Fruit fly (Drosophila melanogaster) S2 (cell line): ENCODE results near the gene sov.

Source experiments
- CG8478 ChIP-seq: fragments of >200 bp; optimal IDR thresholded peaks from 2 replicates; lab custom pipeline; 2018
- CTCF ChIP-seq, 2 experiments: fragments of >200 bp; optimal IDR thresholded peaks; 2 replicates each; lab custom pipeline; 2018

The sov gene

DNA sequence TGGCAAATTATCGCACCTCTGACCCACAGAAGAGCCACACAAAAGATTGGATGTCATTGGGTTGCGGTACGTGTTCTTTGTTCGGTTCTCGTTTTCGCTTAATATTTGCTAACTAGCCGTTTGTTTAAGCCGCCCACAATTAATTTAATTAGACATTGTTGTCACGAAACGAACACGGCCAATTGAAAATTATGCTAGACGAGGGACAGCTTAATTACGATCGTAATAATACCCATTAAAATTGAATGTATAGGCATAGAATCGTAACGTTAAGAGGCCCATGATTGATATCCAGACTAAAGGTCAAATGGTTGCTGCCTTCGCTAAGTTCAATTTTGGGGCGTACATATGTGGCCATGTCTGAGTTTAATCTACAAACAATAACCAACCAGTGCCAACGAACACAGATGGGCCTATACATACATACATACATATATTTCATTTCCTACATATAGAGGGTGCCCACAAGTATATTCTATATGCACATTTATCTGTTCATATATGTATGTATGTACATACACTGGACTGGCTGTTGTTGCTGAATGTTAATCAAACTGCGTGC, 27.4 kb upstream of the sov start:
- peak; percentile 82 to 87 for TF ChIP-seq CTCF (optimal IDR thresholded peaks at IDR 0.05; lab: Kevin White, UChicago)
- TF ChIP-seq CG8478 (lab: Kevin White, UChicago), result no peak

- TF ChIP-seq CG8478 (lab: Kevin White, UChicago) (no peak), CTCF (optimal IDR thresholded peaks at IDR 0.05; lab: Kevin White, UChicago) (no peak)
These were observed 25.4 kb upstream of the sov start for dm6 chrX:6730600-6731259.

dm6 chrX:6733291-6734042, 22.7 kb upstream of the sov start:
- TF ChIP-seq CG8478 (lab: Kevin White, UChicago) (no peak), CTCF (optimal IDR thresholded peaks at IDR 0.05; lab: Kevin White, UChicago) (no peak)

DNA sequence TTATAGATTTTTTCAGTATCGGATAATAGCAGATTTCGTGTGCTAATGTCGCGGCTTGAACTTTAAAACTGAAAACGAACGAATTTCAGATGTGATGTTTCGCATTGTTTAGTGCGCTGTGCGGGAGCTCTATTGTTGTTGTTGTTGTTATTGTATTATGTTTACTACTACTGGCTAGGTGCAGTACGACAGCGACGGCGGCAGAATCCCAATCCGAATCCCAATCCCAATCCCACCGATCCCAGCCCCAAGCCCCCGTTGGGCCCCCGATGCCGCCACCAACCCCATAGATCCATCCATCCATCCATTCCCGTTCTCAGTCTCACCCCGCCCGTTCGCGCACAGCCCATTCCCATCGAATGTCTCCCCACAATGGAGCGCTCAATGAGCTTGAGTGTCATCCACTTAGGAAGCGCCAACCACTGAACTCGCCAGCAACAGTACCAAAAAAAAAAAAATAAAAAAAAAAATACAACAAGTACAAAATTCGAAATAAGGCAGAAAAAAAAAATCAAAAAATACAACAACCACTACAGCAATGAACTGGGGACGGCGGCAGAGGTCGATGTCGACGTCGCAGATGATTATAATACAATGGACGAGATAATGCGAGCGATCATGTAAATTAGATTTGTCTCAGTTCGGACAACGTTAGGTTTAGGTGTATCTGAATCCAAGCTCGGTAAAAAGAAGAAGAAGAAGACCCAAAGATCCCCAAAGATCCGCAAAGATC, 16.0 kb upstream of the sov start, which contains the start of gene CG3168:
CG3168 (minus strand) TSS at position 51 of the 733 bp plus-strand sequence.
- TF ChIP-seq CTCF (optimal IDR thresholded peaks at IDR 0.05; lab: Kevin White, UChicago) (no peak), CG8478 (lab: Kevin White, UChicago) (no peak)

DNA sequence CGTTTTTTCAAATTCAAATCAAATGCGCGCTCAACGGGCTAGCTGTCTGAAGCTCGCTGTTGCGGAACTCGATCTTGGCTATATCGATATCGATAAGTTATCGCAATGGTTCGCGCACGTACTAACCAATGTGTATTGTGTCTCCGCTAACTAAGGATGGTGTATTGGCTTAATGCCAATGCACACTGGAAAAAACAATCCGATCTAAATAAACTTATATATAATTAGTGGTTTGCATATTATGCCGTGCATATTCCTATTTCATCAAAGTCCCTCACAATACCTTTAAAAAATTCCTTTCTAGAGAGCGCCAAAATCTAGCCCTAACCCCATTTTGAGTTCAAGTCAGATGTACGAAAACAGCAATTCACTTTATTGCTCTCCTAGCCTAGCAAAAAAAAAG, 14.9 kb upstream of the sov start:
- TF ChIP-seq CTCF (optimal IDR thresholded peaks at IDR 0.05; lab: Kevin White, UChicago) (peak; percentile 65 to 70), CG8478 (lab: Kevin White, UChicago) (no peak)

DNA sequence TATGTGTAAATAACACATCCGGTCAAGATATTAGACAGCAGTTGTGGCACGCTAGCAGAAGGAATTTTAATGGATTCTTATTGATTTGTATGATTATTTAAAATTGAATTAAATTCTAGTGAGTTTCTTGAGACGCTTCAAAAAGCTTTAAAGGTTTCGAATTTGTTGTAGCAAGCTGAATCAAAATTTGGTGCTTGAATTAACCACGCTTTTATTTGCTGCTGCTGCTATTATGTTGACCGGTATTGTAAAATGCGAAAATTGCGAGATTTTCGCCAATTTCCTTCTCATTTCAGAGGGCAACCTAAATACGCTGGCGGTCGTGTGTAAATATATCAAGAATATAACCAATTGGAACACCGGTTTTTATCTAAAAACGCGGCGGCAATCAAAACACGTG, 12.9 kb upstream of the sov start:
- TF ChIP-seq CG8478 (lab: Kevin White, UChicago), result no peak
- TF ChIP-seq CTCF (optimal IDR thresholded peaks at IDR 0.05; lab: Kevin White, UChicago), result no peak

- TF ChIP-seq CG8478 (lab: Kevin White, UChicago) (no peak), CTCF (optimal IDR thresholded peaks at IDR 0.05; lab: Kevin White, UChicago) (peak; percentile 67 to 69)
These were observed 12.0 kb upstream of the sov start, which contains the start of gene RpL17 for dm6 chrX:6744088-6744487. Gene RpL17, minus strand, starts transcription at chrX:6744238.

- TF ChIP-seq CTCF (optimal IDR thresholded peaks at IDR 0.05; lab: Kevin White, UChicago), result no peak
- TF ChIP-seq CG8478 (lab: Kevin White, UChicago), result no peak
These were observed 10.6 kb upstream of the sov start for dm6 chrX:6745547-6745946.

DNA sequence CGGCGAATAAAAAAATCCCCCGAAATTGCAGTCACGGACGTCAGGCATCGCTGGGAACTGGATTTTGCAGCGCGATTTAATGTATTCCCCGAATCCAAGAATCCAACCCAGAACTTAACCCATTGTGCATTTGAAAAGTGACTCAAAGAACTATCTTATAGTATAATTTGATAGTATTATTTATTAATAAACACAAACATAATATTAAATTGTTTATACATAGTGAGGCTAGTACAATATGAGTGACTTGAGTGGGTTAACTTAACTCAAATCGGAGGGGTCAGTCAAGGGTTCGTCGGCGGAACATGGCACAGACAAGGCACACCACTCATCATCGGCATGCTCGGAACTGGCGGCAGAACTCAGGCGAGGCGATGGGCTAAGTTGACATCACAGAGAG, 9.9 kb upstream of the sov start:
- no peak for TF ChIP-seq CG8478 (lab: Kevin White, UChicago)

dm6 chrX:6747244-6747643, 8.9 kb upstream of the sov start, which contains the start of gene CG14439:
Gene CG14439, plus strand, starts transcription at chrX:6747544.
- TF ChIP-seq CG8478 (lab: Kevin White, UChicago) (no peak), CTCF (optimal IDR thresholded peaks at IDR 0.05; lab: Kevin White, UChicago) (no peak)

DNA sequence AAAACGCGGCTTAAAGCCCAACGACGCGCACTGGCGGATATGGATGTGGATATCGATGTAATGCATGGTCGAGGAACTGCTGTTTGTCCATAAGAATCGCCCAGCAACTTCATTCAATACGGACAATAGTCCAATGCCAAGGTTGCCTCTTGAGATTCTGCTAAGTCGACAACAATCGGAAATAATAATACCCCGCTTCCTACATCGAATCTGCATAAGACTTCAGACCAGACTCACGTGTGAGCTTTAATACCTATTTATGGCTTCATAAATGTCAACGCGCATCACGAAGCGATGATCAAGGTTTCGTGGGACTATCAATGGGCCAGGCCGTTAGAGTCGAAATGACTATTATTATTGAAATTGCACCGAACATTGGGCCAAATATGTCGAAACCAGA, 4.2 kb upstream of the sov start:
- TF ChIP-seq CTCF (optimal IDR thresholded peaks at IDR 0.05; lab: Kevin White, UChicago) (no peak), CG8478 (lab: Kevin White, UChicago) (no peak)

DNA sequence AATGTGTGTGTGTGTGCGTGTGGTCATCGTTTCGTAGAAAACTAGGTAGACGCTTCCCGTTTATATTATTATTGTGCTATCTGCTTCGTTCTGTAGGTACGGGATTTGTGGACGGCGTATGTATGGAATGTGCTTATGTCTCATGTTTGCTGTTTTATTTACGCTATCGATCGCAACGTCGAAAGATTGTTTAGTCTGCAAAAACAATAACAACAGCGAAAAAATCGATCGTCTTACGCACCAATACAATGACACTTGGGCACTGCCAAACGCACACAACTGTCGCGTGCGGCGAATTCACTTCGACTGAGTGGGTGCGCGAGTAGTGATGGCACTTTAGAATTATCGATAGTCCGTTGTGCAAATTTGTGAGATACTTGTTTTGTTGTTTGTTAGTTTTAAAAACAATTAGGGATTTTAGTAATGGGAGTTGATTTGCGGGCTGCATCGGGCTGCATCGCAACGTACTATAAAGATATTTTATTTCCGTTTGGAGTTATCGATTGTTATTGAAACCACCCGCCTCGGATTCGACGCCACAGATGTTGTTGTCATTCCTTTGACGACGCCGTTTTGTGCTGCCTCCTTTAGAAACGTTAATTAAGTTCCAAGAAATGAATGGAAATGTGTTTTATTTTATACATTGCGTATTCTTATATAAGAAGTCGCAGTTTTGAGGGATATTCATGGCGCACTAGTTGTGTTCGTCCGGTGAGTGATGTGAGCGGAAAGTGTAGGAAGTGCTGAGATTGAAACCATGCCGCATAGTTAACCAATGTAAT, 3.3 kb downstream of the sov start:
- no peak for TF ChIP-seq CTCF (optimal IDR thresholded peaks at IDR 0.05; lab: Kevin White, UChicago)
- no peak for TF ChIP-seq CG8478 (lab: Kevin White, UChicago)

dm6 chrX:6770924-6771323, 14.8 kb downstream of the sov start, which contains the start of gene Coq7:
Gene Coq7, plus strand, starts transcription at chrX:6771225.
- TF ChIP-seq CTCF (optimal IDR thresholded peaks at IDR 0.05; lab: Kevin White, UChicago) (no peak), CG8478 (lab: Kevin White, UChicago) (no peak)

DNA sequence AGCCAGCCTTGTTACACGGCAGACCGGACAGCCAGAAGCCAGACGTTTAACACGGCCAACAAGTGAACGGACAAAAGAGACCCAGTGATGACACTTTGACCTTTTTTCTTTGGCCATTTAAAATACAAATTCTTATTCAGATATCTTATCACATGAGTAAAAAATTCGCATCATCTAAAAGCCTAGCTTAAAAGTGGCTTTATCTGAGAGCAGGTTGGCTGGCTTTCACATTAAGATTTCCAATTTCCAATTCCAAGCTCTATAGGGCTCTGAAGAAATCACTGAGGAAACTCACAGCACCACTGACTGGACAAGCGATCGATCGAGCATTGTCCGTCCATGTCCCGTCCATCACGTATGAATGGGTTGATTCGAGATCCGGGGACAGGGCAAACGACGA, 19.5 kb downstream of the sov start:
- TF ChIP-seq CG8478 (lab: Kevin White, UChicago) (no peak), CTCF (optimal IDR thresholded peaks at IDR 0.05; lab: Kevin White, UChicago) (no peak)
